Worm (Caenorhabditis elegans) whole organism, L4/young adult: ENCODE data around the gene str-129.

Experiments
- W03F9.2 ChIP-seq: fragments of 150-350 bp; optimal IDR thresholded peaks from 2 replicates; lab custom pipeline; 2014; ENCODE audit warnings: missing biosample characterization, missing genetic modification characterization
- dao-5 ChIP-seq: sonication (generic microtip); optimal IDR thresholded peaks from 2 replicates; lab custom pipeline; 2016; ENCODE audit warnings: missing genotype, missing genetic modification characterization, moderate library complexity, missing compliant biosample characterization

- no peak for TF ChIP-seq W03F9.2 (tag; lab: Kevin White, UChicago)
- no peak for TF ChIP-seq dao-5 (tag; lab: Kevin White, UChicago)
Observed at ce11 chrV:8117964-8118363, 25.7 kb upstream of the str-129 start, which contains the start of gene D1014.7.
